Fruit fly (Drosophila melanogaster): ENCODE results near the gene CG3407.

Gene CG3407

dm6 chr2L:3778157-3779060 is 34.8 kb downstream of the CG3407 start (continued):
- TF ChIP-seq Sox100B (GFP tag; optimal IDR thresholded peaks at IDR 0.05): peak; percentile 1
- peak; percentile 25 for TF ChIP-seq oc (tag; optimal IDR thresholded peaks at IDR 0.05)
- peak; percentile 6 for TF ChIP-seq CG31365 (tag; optimal IDR thresholded peaks at IDR 0.05)
- TF ChIP-seq Deaf1 (tag; optimal IDR thresholded peaks at IDR 0.05): peak; percentile 90
- 0 out of 3 replicates have a peak, but pooled peaks have one; percentile 21 for TF ChIP-seq ci (GFP tag; IDR thresholded peaks at IDR 0.05)
- 0 out of 2 replicates have a peak, but pooled peaks have one; percentile 52 for TF ChIP-seq Awh (GFP tag; IDR thresholded peaks at IDR 0.05)
- no peak for TF ChIP-seq Atf3 (GFP tag; optimal IDR thresholded peaks at IDR 0.05)
- peak; percentile 20 for TF ChIP-seq Fer3 (tag; optimal IDR thresholded peaks at IDR 0.05)
- peak; percentile 15 for TF ChIP-seq az2 (GFP tag; optimal IDR thresholded peaks at IDR 0.05)
- peak; percentile 41 for TF ChIP-seq CG10979 (tag; optimal IDR thresholded peaks at IDR 0.05)
- TF ChIP-seq CG7987 (GFP tag; optimal IDR thresholded peaks at IDR 0.05): no peak
- TF ChIP-seq HmgD (GFP tag; optimal IDR thresholded peaks at IDR 0.05): no peak
- peak in 1 of 3 experiments; percentile 62 for TF ChIP-seq Stat92E (GFP tag; optimal IDR thresholded peaks at IDR 0.05)
- TF ChIP-seq Xbp1 (GFP tag; optimal IDR thresholded peaks at IDR 0.05): no peak
- TF ChIP-seq sima (GFP tag; optimal IDR thresholded peaks at IDR 0.05): no peak
- TF ChIP-seq bcd (GFP tag; optimal IDR thresholded peaks at IDR 0.05): peak; percentile 19
- TF ChIP-seq ewg (GFP tag; optimal IDR thresholded peaks at IDR 0.05): peak; percentile 18
- no peak for TF ChIP-seq CG18011 (GFP tag; optimal IDR thresholded peaks at IDR 0.05)
- peak; percentile 20; the same call in 1 of the 2 replicates for TF ChIP-seq sens-2 (GFP tag; IDR thresholded peaks at IDR 0.05)
- peak; percentile 93 for TF ChIP-seq CG13894 (tag; optimal IDR thresholded peaks at IDR 0.05)
- peak; percentile 83 for TF ChIP-seq GATAe (GFP tag; conservative IDR thresholded peaks at IDR 0.05)
- TF ChIP-seq nerfin-1 (tag; optimal IDR thresholded peaks at IDR 0.05): no peak
- peak; percentile 21 for TF ChIP-seq CG17568 (GFP tag; optimal IDR thresholded peaks at IDR 0.05)
- no peak for TF ChIP-seq sim (GFP tag; IDR thresholded peaks at IDR 0.05)
- TF ChIP-seq C15 (GFP tag; IDR thresholded peaks at IDR 0.05): no peak
- TF ChIP-seq HLH3B (GFP tag; IDR thresholded peaks at IDR 0.05): 0 out of 2 replicates have a peak, but pooled peaks have one; percentile 24
- TF ChIP-seq CG9817 (tag; optimal IDR thresholded peaks at IDR 0.05): no peak
- TF ChIP-seq CG7839 (tag; optimal IDR thresholded peaks at IDR 0.05): peak; percentile 58
- 0 out of 3 replicates have a peak, but pooled peaks have one; percentile 26 for TF ChIP-seq Mrtf (GFP tag; IDR thresholded peaks at IDR 0.05)
- TF ChIP-seq CG9797 (GFP tag; optimal IDR thresholded peaks at IDR 0.05): no peak
- no peak for TF ChIP-seq onecut (GFP tag; IDR thresholded peaks at IDR 0.05)
- peak; percentile 58 for TF ChIP-seq CG17359 (tag; optimal IDR thresholded peaks at IDR 0.05)
- no peak for TF ChIP-seq Hey (tag; optimal IDR thresholded peaks at IDR 0.05)
- peak; percentile 32 for TF ChIP-seq CG13296 (GFP tag; optimal IDR thresholded peaks at IDR 0.05)
- no peak for TF ChIP-seq CG9932 (GFP tag; IDR thresholded peaks at IDR 0.05)
- TF ChIP-seq CG7963 (GFP tag; IDR thresholded peaks at IDR 0.05; ENCODE audit: partially characterized antibody): no peak
- peak; percentile 24; the same call in 1 of the 2 replicates for TF ChIP-seq tna (GFP tag; IDR thresholded peaks at IDR 0.05; ENCODE audit: partially characterized antibody)
- peak; percentile 87 for TF ChIP-seq cg (GFP tag; optimal IDR thresholded peaks at IDR 0.05)
- peak; percentile 59 for TF ChIP-seq dysf (GFP tag; IDR thresholded peaks at IDR 0.05)
- no peak for TF ChIP-seq repo (GFP tag; optimal IDR thresholded peaks at IDR 0.05)
- peak; percentile 67 for TF ChIP-seq CG11504 (tag; optimal IDR thresholded peaks at IDR 0.05)
- TF ChIP-seq Dfd (GFP tag; optimal IDR thresholded peaks at IDR 0.05): no peak
- TF ChIP-seq zfh2 (GFP tag; optimal IDR thresholded peaks at IDR 0.05): no peak
- TF ChIP-seq CG6272 (GFP tag; IDR thresholded peaks at IDR 0.05): no peak
- TF ChIP-seq gem (tag; optimal IDR thresholded peaks at IDR 0.05): peak; percentile 70
- peak; percentile 38 for TF ChIP-seq trh (GFP tag; optimal IDR thresholded peaks at IDR 0.05)
- TF ChIP-seq nmo (GFP tag; optimal IDR thresholded peaks at IDR 0.05): peak; percentile 35
- peak; percentile 14 for TF ChIP-seq D19A (tag; optimal IDR thresholded peaks at IDR 0.05)

Data from whole organism, embryonic.